Fruit fly (Drosophila melanogaster): ENCODE data around the gene Gba1a.

Gene Gba1a

dm6 chr3R:23732990-23733512 is 32.6 kb downstream of the Gba1a start, which contains the start of the genes Hmgcr and Rpn9 (continued):
- TF ChIP-seq zen (tag; optimal IDR thresholded peaks at IDR 0.05) (peak; percentile 45), Camta (GFP tag; optimal IDR thresholded peaks at IDR 0.05) (peak; percentile 21), CG34422 (GFP tag; IDR thresholded peaks at IDR 0.05) (peak; percentile 67; the same call in 1 of the 3 replicates), CG34376 (GFP tag; optimal IDR thresholded peaks at IDR 0.05) (peak; percentile 21), tio (GFP tag; optimal IDR thresholded peaks at IDR 0.05) (no peak), yki (optimal IDR thresholded peaks at IDR 0.05) (no peak), Sox102F (GFP tag; optimal IDR thresholded peaks at IDR 0.05) (no peak), sug (tag; optimal IDR thresholded peaks at IDR 0.05) (peak; percentile 33), stc (GFP tag; IDR thresholded peaks at IDR 0.05) (no peak), nerfin-1 (tag; optimal IDR thresholded peaks at IDR 0.05) (peak; percentile 35), prd (optimal IDR thresholded peaks at IDR 0.05) (no peak), prd (GFP tag; IDR thresholded peaks at IDR 0.05) (no peak), CG9215 (GFP tag; IDR thresholded peaks at IDR 0.05) (no peak), Dek (tag; optimal IDR thresholded peaks at IDR 0.05) (no peak), bcd (GFP tag; optimal IDR thresholded peaks at IDR 0.05) (no peak), da (GFP tag; optimal IDR thresholded peaks at IDR 0.05) (no peak), pan (optimal IDR thresholded peaks at IDR 0.05) (no peak), pan (GFP tag; optimal IDR thresholded peaks at IDR 0.05 in 1 of 2, IDR thresholded peaks at IDR 0.05 in 1 of 2) (no peak), Oli (tag; optimal IDR thresholded peaks at IDR 0.05) (no peak), tup (GFP tag; optimal IDR thresholded peaks at IDR 0.05) (no peak), CG15514 (GFP tag; optimal IDR thresholded peaks at IDR 0.05) (peak; percentile 67), CG14965 (GFP tag; optimal IDR thresholded peaks at IDR 0.05; ENCODE audit: borderline replicate concordance) (no peak), ems (GFP tag; optimal IDR thresholded peaks at IDR 0.05) (no peak), sens (GFP tag) (peak; percentile 88), psq (GFP tag; optimal IDR thresholded peaks at IDR 0.05) (no peak), lilli (GFP tag; optimal IDR thresholded peaks at IDR 0.05) (peak; percentile 13), fd102C (GFP tag; optimal IDR thresholded peaks at IDR 0.05) (no peak), dm (GFP tag; optimal IDR thresholded peaks at IDR 0.05) (peak; percentile 41), CrebB (tag; optimal IDR thresholded peaks at IDR 0.05) (peak; percentile 38), CG12219 (GFP tag; optimal IDR thresholded peaks at IDR 0.05) (no peak), mirr (GFP tag; optimal IDR thresholded peaks at IDR 0.05) (no peak), Lhr (GFP tag; optimal IDR thresholded peaks at IDR 0.05) (peak; percentile 79), emc (GFP tag; optimal IDR thresholded peaks at IDR 0.05) (no peak), Atf6 (GFP tag; IDR thresholded peaks at IDR 0.05) (no peak), Dip3 (GFP tag; optimal IDR thresholded peaks at IDR 0.05) (no peak), Hand (GFP tag; optimal IDR thresholded peaks at IDR 0.05) (no peak), CG2712 (tag; optimal IDR thresholded peaks at IDR 0.05) (peak; percentile 61), CG10366 (GFP tag; IDR thresholded peaks at IDR 0.05) (no peak), cg (GFP tag; optimal IDR thresholded peaks at IDR 0.05) (no peak), CG2889 (GFP tag; IDR thresholded peaks at IDR 0.05) (no peak), sd (tag; optimal IDR thresholded peaks at IDR 0.05) (no peak), CG17829 (tag; optimal IDR thresholded peaks at IDR 0.05) (peak; percentile 43), chn (GFP tag; optimal IDR thresholded peaks at IDR 0.05) (no peak), CG7786 (GFP tag; optimal IDR thresholded peaks at IDR 0.05) (no peak), H15 (GFP tag; IDR thresholded peaks at IDR 0.05) (no peak), CG8478 (optimal IDR thresholded peaks at IDR 0.05) (no peak), Abd-B (GFP tag; optimal IDR thresholded peaks at IDR 0.05) (no peak), CG14667 (GFP tag; IDR thresholded peaks at IDR 0.05) (no peak)
